Fruit fly (Drosophila melanogaster): Measurements from ENCODE around the gene CG5555.

- TF ChIP-seq CTCF (optimal IDR thresholded peaks at IDR 0.05) (no peak), CG8478 (optimal IDR thresholded peaks at IDR 0.05) (no peak)
Observed at dm6 chr3R:19153502-19153983, 26.8 kb downstream of the CG5555 start, which contains the start of gene CG5835.

All from S2 (cell line).